Worm (Caenorhabditis elegans) whole organism, young adult: ENCODE results near the gene C06B3.6.

Source experiments
- B0035.1 ChIP-seq: sonication (generic microtip); optimal IDR thresholded peaks from 2 replicates; lab custom pipeline; 2016; ENCODE audit warnings: missing genetic modification characterization, mild to moderate bottlenecking, missing compliant biosample characterization, missing genotype, missing genetic modification reagents
- B0336.3 ChIP-seq: fragments of 200-800 bp; sonication (Bioruptor generic); IDR thresholded peaks from 2 replicates; pipeline ENCODE4 v1.3.6; 2022; ENCODE audit warnings: missing genetic modification characterization, missing compliant biosample characterization
- D2030.7 ChIP-seq: fragments of 200-800 bp; sonication (Bioruptor generic); IDR thresholded peaks from 2 replicates; pipeline ENCODE4 v1.3.6; 2022; ENCODE audit warnings: missing genetic modification reagents, missing genetic modification characterization, missing compliant biosample characterization
- F22D6.2 ChIP-seq: sonication (generic microtip); optimal IDR thresholded peaks from 2 replicates; lab custom pipeline; 2016; ENCODE audit warnings: mild to moderate bottlenecking, missing genetic modification characterization, missing compliant biosample characterization
- F52B5.7 ChIP-seq: sonication (generic microtip); optimal IDR thresholded peaks from 2 replicates; lab custom pipeline; 2016; ENCODE audit warnings: mild to moderate bottlenecking, missing genetic modification characterization, missing compliant biosample characterization
- K11D2.4 ChIP-seq: fragments of 200-800 bp; sonication (Bioruptor generic); IDR thresholded peaks from 2 replicates; pipeline ENCODE4 v1.3.6; 2022; ENCODE audit warnings: missing genetic modification reagents, missing genetic modification characterization, missing compliant biosample characterization
- T26A5.8 ChIP-seq: sonication (generic microtip); optimal IDR thresholded peaks from 2 replicates; lab custom pipeline; 2016; ENCODE audit warnings: missing genetic modification characterization, missing compliant biosample characterization
- Y53F4B.3 ChIP-seq: fragments of 200-800 bp; sonication (Bioruptor generic); IDR thresholded peaks from 2 replicates; pipeline ENCODE4 v1.3.6; 2022; ENCODE audit warnings: missing genetic modification reagents, missing genetic modification characterization, missing compliant biosample characterization
- Y53G8AR.9 ChIP-seq: fragments of 200-800 bp; sonication (Bioruptor generic); conservative IDR thresholded peaks from 2 replicates; pipeline ENCODE4 v1.3.6; 2022; ENCODE audit warnings: missing genetic modification reagents, missing genetic modification characterization, missing compliant biosample characterization
- ZK185.1 ChIP-seq: sonication (generic microtip); optimal IDR thresholded peaks from 2 replicates; lab custom pipeline; 2016; ENCODE audit warnings: mild to moderate bottlenecking, missing genetic modification characterization, missing compliant biosample characterization; ENCODE audit not compliant: poor library complexity, severe bottlenecking
- ama-1 ChIP-seq, 3 experiments: fragments of 150-350 bp in 1 of 3; sonication (generic microtip) in 2 of 3; optimal IDR thresholded peaks; 2 replicates each; lab custom pipeline; 2014 to 2018; ENCODE audit warnings: missing biosample characterization in 2 of 3, missing genetic modification characterization in 2 of 3, missing genetic modification reagents in 2 of 3
- aptf-2 ChIP-seq: fragments of 200-800 bp; sonication (Bioruptor generic); conservative IDR thresholded peaks from 2 replicates; pipeline ENCODE4 v1.3.6; 2022; ENCODE audit warnings: missing genetic modification reagents, missing genetic modification characterization, missing compliant biosample characterization
- atf-7 ChIP-seq: sonication (generic microtip); optimal IDR thresholded peaks from 2 replicates; lab custom pipeline; 2017; ENCODE audit warnings: mild to moderate bottlenecking, missing genetic modification characterization, missing compliant biosample characterization
- attf-3 ChIP-seq: fragments of 200-800 bp; sonication (Bioruptor generic); conservative IDR thresholded peaks from 2 replicates; pipeline ENCODE4 v1.3.6; 2022; ENCODE audit warnings: missing genetic modification reagents, missing genetic modification characterization, missing compliant biosample characterization
- ceh-91 ChIP-seq: fragments of 200-800 bp; sonication (Bioruptor generic); IDR thresholded peaks from 2 replicates; pipeline ENCODE4 v1.3.6; 2022; ENCODE audit warnings: missing genetic modification reagents, missing genetic modification characterization, missing compliant biosample characterization
- egl-18 ChIP-seq: fragments of 200-800 bp; sonication (Bioruptor generic); IDR thresholded peaks from 2 replicates; pipeline ENCODE4 v1.3.6; 2022; ENCODE audit warnings: missing genetic modification reagents, missing genetic modification characterization, missing compliant biosample characterization
- egrh-3 ChIP-seq: fragments of 200-800 bp; sonication (Bioruptor generic); IDR thresholded peaks from 2 replicates; pipeline ENCODE4 v1.3.6; 2022; ENCODE audit warnings: missing genetic modification reagents, missing genetic modification characterization, missing compliant biosample characterization
- ekl-4 ChIP-seq: fragments of 200-800 bp; sonication (Bioruptor generic); IDR thresholded peaks from 2 replicates; pipeline ENCODE4 v1.3.6; 2022; ENCODE audit warnings: missing genetic modification reagents, missing genetic modification characterization, missing compliant biosample characterization
- fkh-3 ChIP-seq: sonication (generic microtip); optimal IDR thresholded peaks from 2 replicates; lab custom pipeline; 2016; ENCODE audit warnings: mild to moderate bottlenecking, missing genetic modification characterization, missing compliant biosample characterization
- hlh-26 ChIP-seq: fragments of 200-800 bp; sonication (Bioruptor generic); conservative IDR thresholded peaks from 2 replicates; pipeline ENCODE4 v1.3.6; 2022; ENCODE audit warnings: missing genetic modification reagents, missing genetic modification characterization, missing compliant biosample characterization
- let-607 ChIP-seq, 2 experiments: fragments of 200-800 bp in 1 of 2; sonication (Bioruptor generic) in 1 of 2; sonication (generic microtip) in 1 of 2; optimal IDR thresholded peaks; 2 replicates each; lab custom pipeline; 2016 to 2018; ENCODE audit warnings: mild to moderate bottlenecking in 2 of 2, missing compliant biosample characterization in 2 of 2, missing genetic modification characterization in 2 of 2, moderate library complexity in 2 of 2, missing genotype in 1 of 2
- lin-40 ChIP-seq: sonication (generic microtip); optimal IDR thresholded peaks from 2 replicates; lab custom pipeline; 2016; ENCODE audit warnings: missing genetic modification characterization, mild to moderate bottlenecking, missing compliant biosample characterization, missing genotype, missing genetic modification reagents
- madf-3 ChIP-seq: fragments of 200-800 bp; sonication (Bioruptor generic); IDR thresholded peaks from 2 replicates; pipeline ENCODE4 v1.3.6; 2022; ENCODE audit warnings: missing genetic modification reagents, missing genetic modification characterization, missing compliant biosample characterization
- madf-6 ChIP-seq: fragments of 200-800 bp; sonication (Bioruptor generic); IDR thresholded peaks from 2 replicates; pipeline ENCODE4 v1.3.6; 2022; ENCODE audit warnings: missing genetic modification reagents, missing genetic modification characterization, missing compliant biosample characterization
- mcd-1 ChIP-seq: fragments of 200-800 bp; sonication (Bioruptor generic); IDR thresholded peaks from 2 replicates; pipeline ENCODE4 v1.3.6; 2022; ENCODE audit warnings: missing genetic modification reagents, missing genetic modification characterization, missing compliant biosample characterization
- mxl-1 ChIP-seq: sonication (generic microtip); optimal IDR thresholded peaks from 2 replicates; lab custom pipeline; 2016; ENCODE audit warnings: missing genetic modification characterization, missing compliant biosample characterization
- nfya-2 ChIP-seq: fragments of 200-800 bp; sonication (Bioruptor generic); IDR thresholded peaks from 2 replicates; pipeline ENCODE4 v1.3.6; 2022; ENCODE audit warnings: missing genetic modification reagents, missing genetic modification characterization, missing compliant biosample characterization
- nfyb-1 ChIP-seq: fragments of 200-800 bp; sonication (Bioruptor generic); IDR thresholded peaks from 2 replicates; pipeline ENCODE4 v1.3.6; 2022; ENCODE audit warnings: missing genetic modification reagents, missing genetic modification characterization, missing compliant biosample characterization
- nhr-120 ChIP-seq: fragments of 200-800 bp; sonication (Bioruptor generic); IDR thresholded peaks from 2 replicates; pipeline ENCODE4 v1.3.6; 2022; ENCODE audit warnings: missing genetic modification characterization, missing compliant biosample characterization
- nhr-80 ChIP-seq: sonication (generic microtip); optimal IDR thresholded peaks from 2 replicates; lab custom pipeline; 2016; ENCODE audit warnings: missing genetic modification characterization, missing compliant biosample characterization
- pbrm-1 ChIP-seq: fragments of 200-800 bp; sonication (Bioruptor generic); IDR thresholded peaks from 2 replicates; pipeline ENCODE4 v1.3.6; 2022; ENCODE audit warnings: missing genetic modification reagents, missing genetic modification characterization, missing compliant biosample characterization
- somi-1 ChIP-seq: fragments of 200-800 bp; sonication (Bioruptor generic); optimal IDR thresholded peaks from 2 replicates; lab custom pipeline; 2018; ENCODE audit warnings: mild to moderate bottlenecking, missing genetic modification characterization, missing compliant biosample characterization
- tbp1 ChIP-seq: fragments of 200-800 bp; sonication (Bioruptor generic); optimal IDR thresholded peaks from 2 replicates; lab custom pipeline; 2018; ENCODE audit warnings: mild to moderate bottlenecking, missing genetic modification characterization, missing compliant biosample characterization
- unc-62 ChIP-seq: fragments of 150-350 bp; optimal IDR thresholded peaks from 2 replicates; lab custom pipeline; 2014; ENCODE audit warnings: missing biosample characterization, missing genetic modification reagents, missing genetic modification characterization
- zfh-2 ChIP-seq: fragments of 200-800 bp; sonication (Bioruptor generic); conservative IDR thresholded peaks from 2 replicates; pipeline ENCODE4 v1.3.6; 2022; ENCODE audit warnings: missing genetic modification reagents, missing genetic modification characterization, missing compliant biosample characterization
- ztf-25 ChIP-seq: fragments of 200-800 bp; sonication (Bioruptor generic); IDR thresholded peaks from 2 replicates; pipeline ENCODE4 v1.3.6; 2022; ENCODE audit warnings: missing genetic modification reagents, missing genetic modification characterization, missing compliant biosample characterization

C06B3.6 gene

DNA sequence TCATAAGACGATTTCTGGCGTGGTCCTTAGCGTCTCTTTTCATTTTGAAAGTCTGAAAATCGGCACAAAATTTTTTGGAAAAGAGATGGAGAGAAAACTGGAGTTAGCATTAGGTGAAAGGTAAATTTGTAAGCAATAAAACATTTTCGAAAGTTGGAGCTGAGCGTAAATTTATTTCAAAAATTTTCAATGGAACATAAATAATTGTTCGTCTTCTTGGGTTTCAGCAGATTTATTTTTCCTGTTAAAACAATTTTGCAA is at the start of gene C06B3.6:
C06B3.6 (minus strand) TSS at position 52 of the 261 bp plus-strand sequence.
- TF ChIP-seq B0336.3, result 0 out of 2 replicates have a peak, but pooled peaks have one; percentile 0
- 0 out of 2 replicates have a peak, but pooled peaks have one; percentile 5 for TF ChIP-seq pbrm-1 (GFP tag; lab: Robert Waterston, UW)
- no peak for TF ChIP-seq madf-3 (GFP tag; lab: Robert Waterston, UW)
- no peak for TF ChIP-seq nfyb-1 (GFP tag; lab: Robert Waterston, UW)
- TF ChIP-seq tbp1 (GFP tag; lab: Kevin White, UChicago), result no peak
- TF ChIP-seq aptf-2 (GFP tag; lab: Robert Waterston, UW), result 0 out of 2 replicates have a peak, but pooled peaks have one; percentile 4
- no peak for TF ChIP-seq Y53G8AR.9
- TF ChIP-seq attf-3 (GFP tag; lab: Robert Waterston, UW), result no peak
- TF ChIP-seq atf-7 (tag; lab: Kevin White, UChicago), result no peak
- TF ChIP-seq ekl-4 (GFP tag; lab: Robert Waterston, UW), result no peak
- no peak for TF ChIP-seq mxl-1
- no peak for TF ChIP-seq Y53F4B.3
- TF ChIP-seq ZK185.1 (tag; lab: Kevin White, UChicago), result no peak
- peak; percentile 90 for TF ChIP-seq ama-1 (optimal IDR thresholded peaks at IDR 0.05; lab: Kevin White, UChicago)
- TF ChIP-seq ama-1 (GFP tag; optimal IDR thresholded peaks at IDR 0.05; lab: Kevin White, UChicago), result no peak
- TF ChIP-seq hlh-26 (GFP tag; lab: Robert Waterston, UW), result no peak

DNA sequence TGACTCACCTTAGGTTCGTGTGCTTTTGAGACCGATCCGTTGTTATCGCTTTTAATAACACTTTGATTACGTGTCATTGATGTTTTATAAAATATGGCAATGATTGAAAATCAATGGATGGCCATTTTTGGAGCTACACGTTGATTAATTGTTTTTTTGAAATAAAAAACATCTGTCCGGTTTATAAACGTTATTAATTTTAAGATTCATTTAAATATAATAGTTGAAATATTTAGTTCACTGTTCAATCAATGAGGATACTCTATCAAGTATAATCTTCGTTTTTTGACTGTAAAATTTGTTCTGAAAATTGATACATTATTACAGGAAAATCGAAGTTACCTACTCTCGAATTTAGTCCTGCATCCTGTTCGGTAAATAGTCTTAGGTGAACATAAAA is 49.5 kb upstream of the C06B3.6 start, which contains the start of gene R10D12.10:
R10D12.10 (minus strand) TSS at position 101 of the 400 bp plus-strand sequence.
- no peak for TF ChIP-seq ztf-25 (GFP tag; lab: Robert Waterston, UW)
- TF ChIP-seq nhr-120, result no peak
- no peak for TF ChIP-seq mcd-1 (GFP tag; lab: Robert Waterston, UW)
- TF ChIP-seq egl-18, result no peak
- TF ChIP-seq lin-40 (tag; lab: Kevin White, UChicago), result no peak
- TF ChIP-seq T26A5.8 (tag; lab: Kevin White, UChicago), result no peak
- no peak for TF ChIP-seq nfya-2 (GFP tag; lab: Robert Waterston, UW)
- TF ChIP-seq K11D2.4 (GFP tag; lab: Robert Waterston, UW), result no peak
- TF ChIP-seq B0035.1 (tag; lab: Kevin White, UChicago), result no peak
- TF ChIP-seq egrh-3 (GFP tag; lab: Robert Waterston, UW), result no peak

DNA sequence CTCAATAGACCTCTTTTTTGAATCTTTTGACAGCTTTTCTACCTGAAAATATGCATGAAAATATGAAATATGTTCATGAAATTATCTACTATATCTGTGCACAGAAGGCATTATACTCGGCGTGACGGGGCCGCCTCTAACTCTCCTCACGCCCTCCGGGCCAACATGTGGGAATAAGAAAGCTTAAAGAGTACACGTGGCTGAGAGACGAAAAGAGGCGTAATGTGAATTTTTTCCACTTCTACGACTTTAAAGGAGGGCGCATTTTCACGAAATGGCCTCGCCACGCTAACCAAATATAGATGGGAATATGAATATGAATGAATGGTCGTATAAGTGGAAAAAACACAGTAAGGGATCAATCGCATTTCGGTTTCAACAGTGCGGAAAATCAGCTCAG is 48.9 kb upstream of the C06B3.6 start:
- TF ChIP-seq unc-62 (GFP tag; lab: Kevin White, UChicago) (no peak), zfh-2 (GFP tag; lab: Robert Waterston, UW) (no peak), nfya-2 (GFP tag; lab: Robert Waterston, UW) (no peak), nhr-80 (no peak), madf-6 (no peak), F52B5.7 (no peak), mcd-1 (GFP tag; lab: Robert Waterston, UW) (no peak), somi-1 (GFP tag; lab: Kevin White, UChicago) (no peak), egl-18 (no peak), ceh-91 (GFP tag; lab: Robert Waterston, UW) (no peak), D2030.7 (GFP tag; lab: Robert Waterston, UW) (no peak), fkh-3 (tag; lab: Kevin White, UChicago) (no peak)

DNA sequence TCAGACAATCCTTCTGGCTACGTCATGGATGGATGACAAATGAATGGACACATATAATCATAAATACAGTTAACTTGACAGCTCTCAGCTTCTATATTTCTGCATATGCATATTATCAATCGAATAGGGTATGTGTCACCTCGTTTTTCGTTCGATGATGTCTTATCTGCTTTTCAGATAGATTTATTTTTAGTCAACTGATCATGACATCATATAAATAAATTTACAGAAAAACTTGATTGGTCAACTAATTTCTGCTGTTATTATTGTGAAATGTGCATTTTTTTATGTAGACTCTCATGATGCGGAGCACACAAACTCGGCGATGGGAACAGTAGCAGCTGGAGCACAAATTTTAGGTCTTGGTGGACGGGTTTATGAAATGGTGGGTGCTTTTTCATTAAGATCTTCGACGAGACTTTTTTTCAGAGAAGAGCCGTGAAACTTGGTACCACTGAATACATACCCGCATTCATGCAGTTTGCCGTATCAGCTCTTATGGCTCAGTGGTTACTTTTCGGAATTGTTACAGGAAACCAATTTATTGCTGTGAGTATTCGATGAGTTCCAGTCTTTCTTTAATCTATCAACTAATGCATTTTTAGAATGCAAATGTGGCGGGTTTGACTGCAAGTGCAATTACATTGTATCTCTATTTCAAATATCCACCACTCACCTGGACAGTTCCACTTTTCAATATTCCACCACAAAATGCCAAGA is 46.8 kb upstream of the C06B3.6 start:
- TF ChIP-seq unc-62 (GFP tag; lab: Kevin White, UChicago) (peak; percentile 63), let-607 (tag; optimal IDR thresholded peaks at IDR 0.05; lab: Kevin White, UChicago) (no peak), F22D6.2 (no peak), ZK185.1 (tag; lab: Kevin White, UChicago) (no peak)
- TF ChIP-seq, all 124 proteins: peak for 1
